Fruit fly (Drosophila melanogaster) whole organism, adult: ENCODE measurements around the gene sls.

Experiments
- CG11617 ChIP-seq: fragments of 200-800 bp; sonication (Bioruptor generic); optimal IDR thresholded peaks from 2 replicates; lab custom pipeline; 2017; ENCODE audit warnings: mild to moderate bottlenecking, missing biosample characterization, missing genetic modification reagents, missing genetic modification characterization
- CG14711 ChIP-seq: fragments of 200-800 bp; sonication (Bioruptor generic); optimal IDR thresholded peaks from 2 replicates; lab custom pipeline; 2018; ENCODE audit warnings: missing biosample characterization, mild to moderate bottlenecking, missing genetic modification characterization, moderate library complexity
- CG5204 ChIP-seq: fragments of 200-800 bp; sonication (Bioruptor generic); optimal IDR thresholded peaks from 2 replicates; lab custom pipeline; 2016; ENCODE audit warnings: missing biosample characterization, missing genetic modification characterization
- CG7101 ChIP-seq: fragments of 200-800 bp; sonication (Bioruptor generic); optimal IDR thresholded peaks from 2 replicates; lab custom pipeline; 2018; ENCODE audit warnings: missing biosample characterization, mild to moderate bottlenecking, missing genetic modification characterization, moderate library complexity
- Crg-1 ChIP-seq: fragments of 200-800 bp; sonication (Bioruptor generic); optimal IDR thresholded peaks from 2 replicates; lab custom pipeline; 2016; ENCODE audit warnings: missing biosample characterization, missing genetic modification characterization
- Mnt ChIP-seq: fragments of 200-800 bp; sonication (Bioruptor generic); optimal IDR thresholded peaks from 2 replicates; lab custom pipeline; 2016; ENCODE audit warnings: missing biosample characterization, mild to moderate bottlenecking, missing genetic modification characterization
- bab1 ChIP-seq: fragments of 200-800 bp; sonication (Bioruptor generic); optimal IDR thresholded peaks from 3 replicates; lab custom pipeline; 2019; ENCODE audit warnings: missing biosample characterization, mild to moderate bottlenecking, missing genetic modification characterization, moderate library complexity
- kay ChIP-seq: fragments of 200-800 bp; sonication (Bioruptor generic); peaks from one replicate; lab custom pipeline; 2016; ENCODE audit warnings: missing biosample characterization, missing genetic modification characterization, borderline replicate concordance
- ovo ChIP-seq: fragments of 200-800 bp; sonication (Bioruptor generic); optimal IDR thresholded peaks from 2 replicates; lab custom pipeline; 2016; ENCODE audit warnings: missing biosample characterization, missing genetic modification characterization
- tj ChIP-seq: fragments of 200-800 bp; sonication (Bioruptor generic); optimal IDR thresholded peaks from 3 replicates; lab custom pipeline; 2017; ENCODE audit warnings: missing biosample characterization, mild to moderate bottlenecking, missing genetic modification characterization, moderate library complexity
- toe ChIP-seq: fragments of 200-800 bp; sonication (Bioruptor generic); optimal IDR thresholded peaks from 2 replicates; lab custom pipeline; 2016; ENCODE audit warnings: missing biosample characterization, missing genetic modification characterization

DNA sequence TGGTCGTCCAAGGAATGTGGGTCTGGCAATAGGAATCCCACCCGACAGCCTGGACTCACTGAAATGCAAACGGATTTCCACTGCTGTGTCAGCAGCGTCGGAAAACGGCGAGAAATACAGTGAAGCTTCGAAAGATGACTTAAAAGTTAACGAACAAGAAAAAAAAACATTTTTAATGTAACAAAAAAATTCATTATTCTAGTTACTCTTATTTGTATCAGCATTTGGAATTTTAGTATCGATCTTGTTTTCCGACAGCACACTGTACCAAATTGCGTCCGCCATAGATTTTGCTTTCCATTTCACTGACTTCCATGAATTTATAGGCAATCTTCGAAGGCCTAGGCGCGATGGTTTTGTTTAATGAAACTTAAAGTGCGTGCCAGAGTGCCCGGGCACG is 49.4 kb upstream of the sls start:
- TF ChIP-seq CG7101 (no peak), toe (GFP tag; lab: Kevin White, UChicago) (no peak), ovo (GFP tag; lab: Kevin White, UChicago) (no peak), CG5204 (GFP tag; lab: Kevin White, UChicago) (no peak), CG11617 (no peak), kay (GFP tag; lab: Kevin White, UChicago) (no peak), CG14711 (tag; lab: Kevin White, UChicago) (no peak), Crg-1 (no peak), bab1 (no peak), tj (GFP tag; lab: Kevin White, UChicago) (no peak), Mnt (GFP tag; lab: Kevin White, UChicago) (no peak)
